Worm (Caenorhabditis elegans) whole organism, L4 larva: ENCODE results near the gene EGAP2.1.

ENCODE experiments used
- T26A8.4 ChIP-seq: fragments of 200-800 bp; sonication (Bioruptor generic); IDR thresholded peaks from 2 replicates; pipeline ENCODE4 v1.3.6; 2022; ENCODE audit warnings: missing genetic modification characterization, missing compliant biosample characterization
- aha-1 ChIP-seq: fragments of 150-350 bp; peaks from one replicate; lab custom pipeline; 2014; ENCODE audit warnings: missing biosample characterization, missing genetic modification characterization
- attf-4 ChIP-seq: sonication (generic microtip); optimal IDR thresholded peaks from 3 replicates; lab custom pipeline; 2017; ENCODE audit warnings: missing biosample characterization, missing genetic modification characterization
- daf-16 ChIP-seq, 3 experiments: sonication (generic microtip); optimal IDR thresholded peaks; 2 replicates each; lab custom pipeline; 2016 to 2017; ENCODE audit warnings: missing genetic modification characterization in 3 of 3, missing genetic modification reagents in 3 of 3, mild to moderate bottlenecking in 2 of 3, missing compliant biosample characterization in 2 of 3, missing biosample characterization in 1 of 3, moderate library complexity in 1 of 3
- dmd-6 ChIP-seq: fragments of 200-800 bp; sonication (Bioruptor generic); IDR thresholded peaks from 2 replicates; pipeline ENCODE4 v1.3.6; 2022; ENCODE audit warnings: missing genetic modification reagents, missing genetic modification characterization, missing compliant biosample characterization
- dmd-8 ChIP-seq: fragments of 200-800 bp; sonication (Bioruptor generic); IDR thresholded peaks from 2 replicates; pipeline ENCODE4 v1.3.6; 2022; ENCODE audit warnings: missing genetic modification characterization, missing compliant biosample characterization
- dve-1 ChIP-seq: sonication (generic microtip); optimal IDR thresholded peaks from 2 replicates; lab custom pipeline; 2017; ENCODE audit warnings: antibody characterized with exemption, mild to moderate bottlenecking, missing genetic modification characterization, missing compliant biosample characterization; ENCODE audit not compliant: insufficient read depth
- hif-1 ChIP-seq, 2 experiments: sonication (generic microtip); optimal IDR thresholded peaks; 2 replicates each; lab custom pipeline; 2016 to 2017; ENCODE audit warnings: missing compliant biosample characterization in 2 of 2, missing genetic modification characterization in 2 of 2, missing genetic modification reagents in 2 of 2, missing genotype in 2 of 2, mild to moderate bottlenecking in 1 of 2
- hlh-11 ChIP-seq: fragments of 200-800 bp; sonication (Bioruptor generic); optimal IDR thresholded peaks from 2 replicates; lab custom pipeline; 2018; ENCODE audit warnings: mild to moderate bottlenecking, missing genetic modification characterization, missing compliant biosample characterization
- hlh-30 ChIP-seq: sonication (generic microtip); optimal IDR thresholded peaks from 2 replicates; lab custom pipeline; 2017; ENCODE audit warnings: antibody characterized with exemption, mild to moderate bottlenecking, missing genetic modification characterization, missing compliant biosample characterization; ENCODE audit not compliant: insufficient read depth
- hmg-1.1 ChIP-seq: fragments of 200-800 bp; sonication (Bioruptor generic); IDR thresholded peaks from 2 replicates; pipeline ENCODE4 v1.3.6; 2022; ENCODE audit warnings: missing genetic modification reagents, missing genetic modification characterization, missing compliant biosample characterization
- lin-1 ChIP-seq: fragments of 200-800 bp; sonication (Bioruptor generic); IDR thresholded peaks from 2 replicates; pipeline ENCODE4 v1.3.6; 2022; ENCODE audit warnings: missing genetic modification reagents, missing genetic modification characterization, missing compliant biosample characterization
- lin-29 ChIP-seq: fragments of 200-800 bp; sonication (Bioruptor generic); IDR thresholded peaks from 2 replicates; pipeline ENCODE4 v1.3.6; 2022; ENCODE audit warnings: missing genetic modification reagents, missing genetic modification characterization, missing compliant biosample characterization
- lsy-2 ChIP-seq, 2 experiments: fragments of 150-350 bp in 1 of 2; sonication (generic microtip) in 1 of 2; optimal IDR thresholded peaks; 2 replicates each; lab custom pipeline; 2014 to 2017; ENCODE audit warnings: missing biosample characterization in 2 of 2, missing genetic modification characterization in 2 of 2
- mxl-2 ChIP-seq: fragments of 200-800 bp; sonication (Bioruptor generic); conservative IDR thresholded peaks from 2 replicates; pipeline ENCODE4 v1.3.6; 2022; ENCODE audit warnings: missing genetic modification reagents, missing genetic modification characterization, missing compliant biosample characterization
- mxl-3 ChIP-seq: fragments of 200-800 bp; sonication (Bioruptor generic); optimal IDR thresholded peaks from 2 replicates; lab custom pipeline; 2018; ENCODE audit warnings: mild to moderate bottlenecking, missing genetic modification characterization, missing compliant biosample characterization
- nhr-10 ChIP-seq: fragments of 150-350 bp; optimal IDR thresholded peaks from 2 replicates; lab custom pipeline; 2014; ENCODE audit warnings: missing biosample characterization, missing genetic modification characterization
- nhr-102 ChIP-seq: sonication (generic microtip); optimal IDR thresholded peaks from 2 replicates; lab custom pipeline; 2016; ENCODE audit warnings: mild to moderate bottlenecking, missing genetic modification characterization, moderate library complexity, missing compliant biosample characterization
- nhr-28 ChIP-seq: fragments of 150-350 bp; optimal IDR thresholded peaks from 2 replicates; lab custom pipeline; 2014; ENCODE audit warnings: missing biosample characterization, missing genetic modification characterization
- nhr-6 ChIP-seq: fragments of 150-350 bp; optimal IDR thresholded peaks from 2 replicates; lab custom pipeline; 2014; ENCODE audit warnings: missing biosample characterization, missing genetic modification characterization
- nhr-77 ChIP-seq: fragments of 150-350 bp; optimal IDR thresholded peaks from 2 replicates; lab custom pipeline; 2014; ENCODE audit warnings: missing biosample characterization, missing genetic modification characterization
- php-3 ChIP-seq: fragments of 200-800 bp; sonication (Bioruptor generic); IDR thresholded peaks from 2 replicates; pipeline ENCODE4 v1.3.6; 2022; ENCODE audit warnings: missing genetic modification reagents, missing genetic modification characterization, missing compliant biosample characterization
- pqm-1 ChIP-seq: sonication (generic microtip); optimal IDR thresholded peaks from 2 replicates; lab custom pipeline; 2017; ENCODE audit warnings: missing biosample characterization, missing genetic modification characterization
- saeg-2 ChIP-seq: fragments of 200-800 bp; sonication (Bioruptor generic); IDR thresholded peaks from 2 replicates; pipeline ENCODE4 v1.3.6; 2022; ENCODE audit warnings: missing genetic modification reagents, missing genetic modification characterization, missing compliant biosample characterization
- tag-97 ChIP-seq: fragments of 200-800 bp; sonication (Bioruptor generic); IDR thresholded peaks from 2 replicates; pipeline ENCODE4 v1.3.6; 2022; ENCODE audit warnings: missing genetic modification characterization, missing compliant biosample characterization
- unc-62 ChIP-seq, 3 experiments: fragments of 150-350 bp in 1 of 3; sonication (generic microtip); optimal IDR thresholded peaks in 2 of 3; peaks in 1 of 3; 1 replicate in 1 of 3; 2 replicates in 2 of 3; lab custom pipeline; 2014 to 2017; ENCODE audit warnings: missing biosample characterization in 3 of 3, missing genetic modification characterization in 3 of 3, missing genetic modification reagents in 3 of 3, missing genotype in 1 of 3
- zfp-3 ChIP-seq: fragments of 200-800 bp; sonication (Bioruptor generic); conservative IDR thresholded peaks from 2 replicates; pipeline ENCODE4 v1.3.6; 2022; ENCODE audit warnings: missing genetic modification reagents, missing genetic modification characterization, missing compliant biosample characterization

Gene EGAP2.1

ce11 chrII:5201922-5202562 lies 29.2 kb upstream of the EGAP2.1 start (continued):
- TF ChIP-seq mxl-3 (peak; percentile 21), lin-1 (GFP tag; lab: Robert Waterston, UW) (peak; percentile 76), nhr-28 (peak; percentile 76), nhr-77 (peak; percentile 50), hlh-30 (tag; lab: Kevin White, UChicago) (peak; percentile 55), nhr-6 (tag; lab: Kevin White, UChicago) (peak; percentile 31), nhr-10 (tag; lab: Kevin White, UChicago) (peak; percentile 50), T26A8.4 (peak; percentile 43; the same call in 1 of the 2 replicates)

- TF ChIP-seq daf-16 (GFP tag; optimal IDR thresholded peaks at IDR 0.05; lab: Kevin White, UChicago), result peak in 1 of 2 experiments; percentile 60
- peak; percentile 96 for TF ChIP-seq daf-16 (tag; optimal IDR thresholded peaks at IDR 0.05; lab: Kevin White, UChicago)
- TF ChIP-seq hlh-11 (tag; lab: Kevin White, UChicago), result peak; percentile 67
- TF ChIP-seq lin-29 (GFP tag; lab: Robert Waterston, UW), result no peak
- no peak for TF ChIP-seq saeg-2 (GFP tag; lab: Robert Waterston, UW)
- peak; percentile 16 for TF ChIP-seq nhr-28
- TF ChIP-seq dmd-8 (GFP tag; lab: Robert Waterston, UW), result no peak
- peak; percentile 88 for TF ChIP-seq dve-1 (tag; lab: Kevin White, UChicago)
- TF ChIP-seq lsy-2 (tag; optimal IDR thresholded peaks at IDR 0.05; lab: Kevin White, UChicago), result peak in 1 of 2 experiments; percentile 12
- TF ChIP-seq hif-1 (tag; optimal IDR thresholded peaks at IDR 0.05; lab: Kevin White, UChicago), result peak in 1 of 2 experiments; percentile 10
- TF ChIP-seq hlh-30 (tag; lab: Kevin White, UChicago), result peak; percentile 58
- peak; percentile 24 for TF ChIP-seq nhr-102 (tag; lab: Kevin White, UChicago)
- peak; percentile 44; the same call in 1 of the 2 replicates for TF ChIP-seq dmd-6 (GFP tag; lab: Robert Waterston, UW)
- peak; percentile 87 for TF ChIP-seq php-3
- peak; percentile 66 for TF ChIP-seq pqm-1 (tag; lab: Kevin White, UChicago)
Observed at ce11 chrII:5202930-5203329, 28.3 kb upstream of the EGAP2.1 start, which contains the start of gene ampd-1. ampd-1 (plus strand) TSS chrII:5203322.

DNA sequence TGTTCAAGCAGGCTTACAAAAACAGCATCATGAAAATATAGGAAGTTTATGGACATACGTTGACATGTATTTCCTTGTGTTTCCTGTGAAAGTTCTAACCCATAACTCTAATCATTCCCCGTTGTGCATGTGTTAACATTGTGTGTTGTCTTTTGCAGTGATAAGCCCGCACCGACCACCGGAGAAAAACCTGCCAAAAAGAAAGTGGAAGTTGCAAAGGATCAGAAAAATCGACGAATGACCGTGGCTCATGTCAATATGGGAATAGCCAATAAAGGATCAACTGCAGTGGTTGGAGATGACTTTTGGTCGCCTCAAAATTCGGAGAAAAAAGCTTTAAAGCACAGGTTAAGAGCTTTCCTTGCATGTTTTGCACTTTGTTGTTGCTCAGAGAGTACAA lies 25.9 kb upstream of the EGAP2.1 start:
- no peak for TF ChIP-seq daf-16 (GFP tag; optimal IDR thresholded peaks at IDR 0.05; lab: Kevin White, UChicago)
- peak; percentile 16 for TF ChIP-seq daf-16 (tag; optimal IDR thresholded peaks at IDR 0.05; lab: Kevin White, UChicago)
- TF ChIP-seq nhr-28, result peak; percentile 7
- no peak for TF ChIP-seq zfp-3 (GFP tag; lab: Robert Waterston, UW)
- TF ChIP-seq aha-1 (tag; lab: Kevin White, UChicago), result peak; percentile 82

ce11 chrII:5209122-5209521 lies 22.1 kb upstream of the EGAP2.1 start:
- TF ChIP-seq unc-62 (GFP tag; optimal IDR thresholded peaks at IDR 0.05 in 1 of 2; lab: Kevin White, UChicago) (peak in 1 of 2 experiments; percentile 86), unc-62 (tag; optimal IDR thresholded peaks at IDR 0.05; lab: Kevin White, UChicago) (no peak), pqm-1 (tag; lab: Kevin White, UChicago) (no peak), tag-97 (GFP tag; lab: Robert Waterston, UW) (no peak), mxl-2 (GFP tag; lab: Robert Waterston, UW) (no peak)

DNA sequence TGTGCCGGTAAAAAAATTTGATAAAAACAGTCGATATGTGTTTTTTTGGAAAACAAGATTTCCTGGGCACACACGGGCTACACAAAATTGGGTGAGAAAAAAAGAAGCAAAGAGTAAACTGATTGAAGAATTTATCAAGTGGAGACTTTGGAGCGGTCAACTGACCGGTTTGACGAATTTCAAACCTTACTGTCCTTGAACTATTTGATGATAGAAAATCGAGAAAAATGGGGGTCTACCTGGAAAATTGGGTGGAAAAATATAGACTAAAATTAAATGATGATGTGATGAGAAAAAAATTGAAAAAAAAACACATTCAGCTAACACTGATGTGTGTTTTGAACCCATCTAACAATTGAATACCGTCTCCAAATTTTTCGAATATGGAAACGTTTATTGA lies 20.4 kb upstream of the EGAP2.1 start, which contains the start of gene C34F11.8:
Gene C34F11.8 (minus strand): TSS at position 135 of the 400 bp plus-strand sequence.
- TF ChIP-seq nhr-28, result peak; percentile 64
- TF ChIP-seq unc-62 (GFP tag; optimal IDR thresholded peaks at IDR 0.05 in 1 of 2; lab: Kevin White, UChicago), result peak in 1 of 2 experiments; percentile 95
- TF ChIP-seq unc-62 (tag; optimal IDR thresholded peaks at IDR 0.05; lab: Kevin White, UChicago), result no peak
- TF ChIP-seq hmg-1.1 (GFP tag; lab: Robert Waterston, UW), result no peak
- TF ChIP-seq dmd-8 (GFP tag; lab: Robert Waterston, UW), result no peak
- TF ChIP-seq dmd-6 (GFP tag; lab: Robert Waterston, UW), result no peak
- no peak for TF ChIP-seq attf-4
- peak; percentile 27 for TF ChIP-seq aha-1 (tag; lab: Kevin White, UChicago)
- TF ChIP-seq php-3, result no peak
- TF ChIP-seq pqm-1 (tag; lab: Kevin White, UChicago), result no peak
